Fruit fly (Drosophila melanogaster) whole organism: ENCODE measurements around the gene CG11726.

Experiments
- Dll ChIP-seq: fragments of >200 bp; optimal IDR thresholded peaks from 2 replicates; lab custom pipeline; 2017
- pan ChIP-seq: fragments of >200 bp; optimal IDR thresholded peaks from 2 replicates; lab custom pipeline; 2017

dm6 chr3L:11348971-11349907 is 45.3 kb upstream of the CG11726 start:
- TF ChIP-seq pan (lab: Kevin White, UChicago) = no peak
- TF ChIP-seq Dll (lab: Kevin White, UChicago) = no peak
